Worm (Caenorhabditis elegans) whole organism, dauer: ENCODE measurements around the gene T16G12.3.
"Not testable (repeated sequence)": the region's sequence is repeated elsewhere in the genome, so short reads cannot be mapped to it uniquely, and the experiment has no call there.

ENCODE experiments used
- unc-62 ChIP-seq: sonication (generic microtip); optimal IDR thresholded peaks from 2 replicates; lab custom pipeline; 2017; ENCODE audit warnings: missing biosample characterization, missing genetic modification reagents, missing genetic modification characterization

T16G12.3 gene

ce11 chrIII:10050321-10050720 lies at the start of gene T16G12.3:
Gene T16G12.3, plus strand, starts transcription at chrIII:10050621.
- TF ChIP-seq unc-62 (GFP tag; lab: Kevin White, UChicago), result not testable (repeated sequence)

- no peak for TF ChIP-seq unc-62 (GFP tag; lab: Kevin White, UChicago)
Measured at ce11 chrIII:10001060-10001459, 49.4 kb upstream of the T16G12.3 start, which contains the start of gene C05B5.5. Gene C05B5.5, plus strand, starts transcription at chrIII:10001360.

ce11 chrIII:10004213-10004612 lies 46.2 kb upstream of the T16G12.3 start, which contains the start of gene C05B5.11:
Gene C05B5.11, plus strand, starts transcription at chrIII:10004513.
- no peak for TF ChIP-seq unc-62 (GFP tag; lab: Kevin White, UChicago)

- TF ChIP-seq unc-62 (GFP tag; lab: Kevin White, UChicago), result no peak
Measured at ce11 chrIII:10006734-10007348, 43.6 kb upstream of the T16G12.3 start, which contains the start of gene C05B5.8. Gene C05B5.8, minus strand, starts transcription at chrIII:10006784.

- no peak for TF ChIP-seq unc-62 (GFP tag; lab: Kevin White, UChicago)
Measured at ce11 chrIII:10010117-10010516, 40.3 kb upstream of the T16G12.3 start, which contains the start of gene fbxa-155. Gene fbxa-155, minus strand, starts transcription at chrIII:10010217.

- TF ChIP-seq unc-62 (GFP tag; lab: Kevin White, UChicago), result no peak
Measured at ce11 chrIII:10012136-10012535, 38.3 kb upstream of the T16G12.3 start, which contains the start of gene C05B5.16. Gene C05B5.16, plus strand, starts transcription at chrIII:10012436.

ce11 chrIII:10016413-10017051 lies 33.9 kb upstream of the T16G12.3 start, which contains the start of gene rgs-1:
Gene rgs-1, minus strand, starts transcription at chrIII:10016558.
- no peak for TF ChIP-seq unc-62 (GFP tag; lab: Kevin White, UChicago)

- TF ChIP-seq unc-62 (GFP tag; lab: Kevin White, UChicago), result no peak
Measured at ce11 chrIII:10018007-10018406, 32.4 kb upstream of the T16G12.3 start.

- TF ChIP-seq unc-62 (GFP tag; lab: Kevin White, UChicago), result no peak
Measured at ce11 chrIII:10023452-10023851, 27.0 kb upstream of the T16G12.3 start, which contains the start of gene ins-21. Gene ins-21, plus strand, starts transcription at chrIII:10023752.

ce11 chrIII:10025989-10026388 lies 24.4 kb upstream of the T16G12.3 start, which contains the start of gene ins-22:
Gene ins-22, plus strand, starts transcription at chrIII:10026289.
- TF ChIP-seq unc-62 (GFP tag; lab: Kevin White, UChicago), result no peak

- TF ChIP-seq unc-62 (GFP tag; lab: Kevin White, UChicago), result no peak
Measured at ce11 chrIII:10027947-10028346, 22.5 kb upstream of the T16G12.3 start, which contains the start of gene ins-23. Gene ins-23, plus strand, starts transcription at chrIII:10028247.

ce11 chrIII:10030549-10030948 lies 19.9 kb upstream of the T16G12.3 start, which contains the start of gene M04D8.4:
Gene M04D8.4, minus strand, starts transcription at chrIII:10030649.
- no peak for TF ChIP-seq unc-62 (GFP tag; lab: Kevin White, UChicago)

- TF ChIP-seq unc-62 (GFP tag; lab: Kevin White, UChicago), result no peak
Measured at ce11 chrIII:10033213-10033612, 17.2 kb upstream of the T16G12.3 start, which contains the start of gene M04D8.5. Gene M04D8.5, minus strand, starts transcription at chrIII:10033313.

- TF ChIP-seq unc-62 (GFP tag; lab: Kevin White, UChicago), result no peak
Measured at ce11 chrIII:10033881-10034280, 16.5 kb upstream of the T16G12.3 start, which contains the start of gene M04D8.8. Gene M04D8.8, plus strand, starts transcription at chrIII:10034181.

- TF ChIP-seq unc-62 (GFP tag; lab: Kevin White, UChicago), result no peak
Measured at ce11 chrIII:10035783-10036182, 14.6 kb upstream of the T16G12.3 start, which contains the start of gene xbx-3. Gene xbx-3, plus strand, starts transcription at chrIII:10035945.

- no peak for TF ChIP-seq unc-62 (GFP tag; lab: Kevin White, UChicago)
Measured at ce11 chrIII:10037150-10037549, 13.3 kb upstream of the T16G12.3 start, which contains the start of gene M04D8.7. Gene M04D8.7, plus strand, starts transcription at chrIII:10037450.
